Fruit fly (Drosophila melanogaster) whole organism, embryonic: ENCODE results near the gene Dph5.

Source experiments
- Asciz ChIP-seq: fragments of 200-800 bp; sonication (Bioruptor generic); optimal IDR thresholded peaks from 2 replicates; lab custom pipeline; 2017; ENCODE audit warnings: missing biosample characterization, mild to moderate bottlenecking, missing genetic modification characterization, missing genetic modification reagents
- CG10431 ChIP-seq: fragments of 200-800 bp; sonication (Bioruptor generic); optimal IDR thresholded peaks from 3 replicates; lab custom pipeline; 2018; ENCODE audit warnings: missing biosample characterization, mild to moderate bottlenecking, missing genetic modification characterization
- CG10565 ChIP-seq: fragments of 200-800 bp; sonication (Bioruptor generic); optimal IDR thresholded peaks from 3 replicates; lab custom pipeline; 2016; ENCODE audit warnings: missing biosample characterization, mild to moderate bottlenecking, missing genetic modification characterization
- CG10654 ChIP-seq: fragments of 200-800 bp; sonication (Bioruptor generic); optimal IDR thresholded peaks from 2 replicates; lab custom pipeline; 2016; ENCODE audit warnings: missing biosample characterization, missing genetic modification characterization
- CG11398 ChIP-seq: fragments of 200-800 bp; sonication (Bioruptor generic); optimal IDR thresholded peaks from 2 replicates; lab custom pipeline; 2016; ENCODE audit warnings: missing biosample characterization, missing genetic modification characterization
- CG11504 ChIP-seq: fragments of 200-800 bp; sonication (Bioruptor generic); optimal IDR thresholded peaks from 3 replicates; lab custom pipeline; 2019; ENCODE audit warnings: missing biosample characterization, mild to moderate bottlenecking, missing genetic modification characterization, moderate library complexity
- CG13624 ChIP-seq: fragments of 200-800 bp; sonication (Bioruptor generic); optimal IDR thresholded peaks from 2 replicates; lab custom pipeline; 2016; ENCODE audit warnings: missing biosample characterization, missing genetic modification characterization
- CG13894 ChIP-seq: fragments of 200-800 bp; sonication (Bioruptor generic); optimal IDR thresholded peaks from 3 replicates; lab custom pipeline; 2018; ENCODE audit warnings: missing biosample characterization, mild to moderate bottlenecking, missing genetic modification characterization, moderate library complexity
- CG14014 ChIP-seq: fragments of 200-800 bp; sonication (Bioruptor generic); IDR thresholded peaks from 2 replicates; pipeline ENCODE4 v1.3.6; 2022; ENCODE audit warnings: missing biosample characterization, missing genetic modification characterization
- CG14710 ChIP-seq: fragments of 200-800 bp; sonication (Bioruptor generic); optimal IDR thresholded peaks from 3 replicates; lab custom pipeline; 2019; ENCODE audit warnings: missing biosample characterization, mild to moderate bottlenecking, missing genetic modification characterization, moderate library complexity
- CG15011 ChIP-seq: fragments of 200-800 bp; sonication (Bioruptor generic); optimal IDR thresholded peaks from 3 replicates; lab custom pipeline; 2018; ENCODE audit warnings: missing biosample characterization, mild to moderate bottlenecking, missing genetic modification characterization
- CG17359 ChIP-seq: fragments of 200-800 bp; sonication (Bioruptor generic); optimal IDR thresholded peaks from 3 replicates; lab custom pipeline; 2018; ENCODE audit warnings: missing biosample characterization, mild to moderate bottlenecking, missing genetic modification characterization, moderate library complexity
- CG18764 ChIP-seq: fragments of 200-800 bp; sonication (Bioruptor generic); optimal IDR thresholded peaks from 3 replicates; lab custom pipeline; 2016; ENCODE audit warnings: missing biosample characterization, missing genetic modification characterization
- CG31365 ChIP-seq: fragments of 200-800 bp; sonication (Bioruptor generic); optimal IDR thresholded peaks from 2 replicates; lab custom pipeline; 2018; ENCODE audit warnings: missing biosample characterization, mild to moderate bottlenecking, missing genetic modification characterization
- CG6254 ChIP-seq: fragments of 200-800 bp; sonication (Bioruptor generic); optimal IDR thresholded peaks from 3 replicates; lab custom pipeline; 2017; ENCODE audit warnings: mild to moderate bottlenecking, missing biosample characterization, missing genetic modification reagents, missing genetic modification characterization
- CG6791 ChIP-seq: fragments of 200-800 bp; sonication (Bioruptor generic); IDR thresholded peaks from 3 replicates; pipeline ENCODE4 v1.3.6; 2022; ENCODE audit warnings: missing biosample characterization, missing genetic modification characterization; ENCODE audit not compliant: partially characterized antibody
- CG9932 ChIP-seq: fragments of 200-800 bp; sonication (Bioruptor generic); IDR thresholded peaks from 2 replicates; pipeline ENCODE4 v1.3.6; 2022; ENCODE audit warnings: missing biosample characterization, missing genetic modification characterization
- Doc3 ChIP-seq: fragments of 200-800 bp; sonication (Bioruptor generic); IDR thresholded peaks from 3 replicates; pipeline ENCODE4 v1.3.6; 2022; ENCODE audit warnings: missing biosample characterization, missing genetic modification characterization; ENCODE audit not compliant: partially characterized antibody
- Dref ChIP-seq: fragments of 200-800 bp; sonication (Bioruptor generic); IDR thresholded peaks from 2 replicates; pipeline ENCODE4 v1.3.6; 2022; ENCODE audit warnings: missing biosample characterization, missing genetic modification characterization
- E2f1 ChIP-seq: fragments of 200-800 bp; sonication (Bioruptor generic); IDR thresholded peaks from 2 replicates; pipeline ENCODE4 v1.3.6; 2022; ENCODE audit warnings: missing biosample characterization, missing genetic modification characterization
- Eip74EF ChIP-seq, 2 experiments: fragments of 200-800 bp in 1 of 2; fragments of >200 bp in 1 of 2; sonication (Bioruptor generic) in 1 of 2; optimal IDR thresholded peaks; 2 replicates each; lab custom pipeline; 2017 to 2019; ENCODE audit warnings: missing biosample characterization in 2 of 2, missing genetic modification characterization in 2 of 2, mild to moderate bottlenecking in 1 of 2, moderate library complexity in 1 of 2
- Ets65A ChIP-seq: fragments of 200-800 bp; sonication (Bioruptor generic); peaks from one replicate; lab custom pipeline; 2016; ENCODE audit warnings: missing biosample characterization, missing genetic modification characterization
- Ets97D ChIP-seq: fragments of 200-800 bp; sonication (Bioruptor generic); optimal IDR thresholded peaks from 3 replicates; lab custom pipeline; 2016; ENCODE audit warnings: missing biosample characterization, missing genetic modification characterization
- H2.0 ChIP-seq: fragments of 200-800 bp; sonication (Bioruptor generic); IDR thresholded peaks from 2 replicates; pipeline ENCODE4 v1.3.6; 2022; ENCODE audit warnings: missing biosample characterization, missing genetic modification characterization
- Lpt ChIP-seq: fragments of >200 bp; optimal IDR thresholded peaks from 2 replicates; lab custom pipeline; 2018; ENCODE audit warnings: missing biosample characterization, missing genetic modification characterization
- Sox100B ChIP-seq: fragments of 200-800 bp; sonication (Bioruptor generic); optimal IDR thresholded peaks from 3 replicates; lab custom pipeline; 2018; ENCODE audit warnings: missing biosample characterization, mild to moderate bottlenecking, missing genetic modification characterization
- Ssrp ChIP-seq: fragments of 200-800 bp; sonication (Bioruptor generic); optimal IDR thresholded peaks from 2 replicates; lab custom pipeline; 2018; ENCODE audit warnings: missing biosample characterization, mild to moderate bottlenecking, missing genetic modification characterization, moderate library complexity
- Xbp1 ChIP-seq: fragments of 200-800 bp; sonication (Bioruptor generic); optimal IDR thresholded peaks from 3 replicates; lab custom pipeline; 2016; ENCODE audit warnings: missing biosample characterization, mild to moderate bottlenecking, missing genetic modification characterization
- bowl ChIP-seq: fragments of 200-800 bp; sonication (Bioruptor generic); IDR thresholded peaks from 2 replicates; pipeline ENCODE4 v1.3.6; 2022; ENCODE audit warnings: missing biosample characterization, missing genetic modification characterization
- chinmo ChIP-seq: fragments of 200-800 bp; sonication (Bioruptor generic); IDR thresholded peaks from 4 replicates; pipeline ENCODE4 v1.3.6; 2022; ENCODE audit warnings: missing biosample characterization, missing genetic modification characterization; ENCODE audit not compliant: partially characterized antibody
- disco-r ChIP-seq: fragments of 200-800 bp; sonication (Bioruptor generic); optimal IDR thresholded peaks from 2 replicates; lab custom pipeline; 2016; ENCODE audit warnings: missing biosample characterization, missing genetic modification characterization
- dysf ChIP-seq: fragments of 200-800 bp; sonication (Bioruptor generic); IDR thresholded peaks from 3 replicates; pipeline ENCODE4 v1.3.6; 2022; ENCODE audit warnings: missing biosample characterization, missing genetic modification characterization
- gro ChIP-seq: fragments of 200-800 bp; sonication (Bioruptor generic); optimal IDR thresholded peaks from 2 replicates; lab custom pipeline; 2016; ENCODE audit warnings: missing biosample characterization, missing genetic modification characterization
- gt ChIP-seq: fragments of 200-800 bp; sonication (Bioruptor generic); IDR thresholded peaks from 2 replicates; pipeline ENCODE4 v1.3.6; 2022; ENCODE audit warnings: missing biosample characterization, missing genetic modification characterization
- hb ChIP-seq: fragments of 200-800 bp; sonication (Bioruptor generic); IDR thresholded peaks from 3 replicates; pipeline ENCODE4 v1.3.6; 2022; ENCODE audit warnings: missing biosample characterization, missing genetic modification characterization; ENCODE audit not compliant: partially characterized antibody
- hth ChIP-seq: fragments of >200 bp; optimal IDR thresholded peaks from 2 replicates; lab custom pipeline; 2017; ENCODE audit warnings: inconsistent platforms
- inv ChIP-seq: fragments of 200-800 bp; sonication (Bioruptor generic); IDR thresholded peaks from 2 replicates; pipeline ENCODE4 v1.3.6; 2022; ENCODE audit warnings: missing biosample characterization, missing genetic modification characterization; ENCODE audit not compliant: partially characterized antibody
- nerfin-1 ChIP-seq: fragments of 200-800 bp; sonication (Bioruptor generic); optimal IDR thresholded peaks from 3 replicates; lab custom pipeline; 2019; ENCODE audit warnings: missing biosample characterization, mild to moderate bottlenecking, missing genetic modification characterization, moderate library complexity
- oc ChIP-seq: fragments of 200-800 bp; sonication (Bioruptor generic); optimal IDR thresholded peaks from 2 replicates; lab custom pipeline; 2018; ENCODE audit warnings: missing biosample characterization, mild to moderate bottlenecking, missing genetic modification characterization, moderate library complexity
- pan ChIP-seq, 4 experiments: fragments of >200 bp in 3 of 4; fragments of 200-800 bp in 1 of 4; sonication (Bioruptor generic) in 1 of 4; optimal IDR thresholded peaks in 3 of 4; IDR thresholded peaks in 1 of 4; 2 replicates each; pipeline versions ENCODE4 v1.3.6 to Lab custom; 2017 to 2022; ENCODE audit warnings: missing biosample characterization in 2 of 4, missing genetic modification characterization in 2 of 4, mixed read lengths in 1 of 4
- pita ChIP-seq: fragments of 200-800 bp; sonication (Bioruptor generic); optimal IDR thresholded peaks from 2 replicates; lab custom pipeline; 2017; ENCODE audit warnings: missing biosample characterization, mild to moderate bottlenecking, missing genetic modification characterization
- salm ChIP-seq: fragments of 200-800 bp; sonication (Bioruptor generic); optimal IDR thresholded peaks from 2 replicates; lab custom pipeline; 2018; ENCODE audit warnings: missing biosample characterization, mild to moderate bottlenecking, missing genetic modification characterization
- sim ChIP-seq: fragments of 200-800 bp; sonication (Bioruptor generic); IDR thresholded peaks from 2 replicates; pipeline ENCODE4 v1.3.6; 2022; ENCODE audit warnings: missing biosample characterization, missing genetic modification characterization
- sima ChIP-seq: fragments of 200-800 bp; sonication (Bioruptor generic); optimal IDR thresholded peaks from 2 replicates; lab custom pipeline; 2016; ENCODE audit warnings: missing biosample characterization, missing genetic modification characterization
- toy ChIP-seq: fragments of 200-800 bp; sonication (Bioruptor generic); IDR thresholded peaks from 2 replicates; pipeline ENCODE4 v1.3.6; 2022; ENCODE audit warnings: missing biosample characterization, missing genetic modification characterization
- twi ChIP-seq: fragments of 200-800 bp; optimal IDR thresholded peaks from 2 replicates; lab custom pipeline; 2019; ENCODE audit warnings: missing biosample characterization, mild to moderate bottlenecking, missing genetic modification characterization, moderate library complexity
- wor ChIP-seq: fragments of 200-800 bp; sonication (Bioruptor generic); IDR thresholded peaks from 2 replicates; pipeline ENCODE4 v1.3.6; 2022; ENCODE audit warnings: missing biosample characterization, missing genetic modification characterization
- z ChIP-seq: fragments of 200-800 bp; sonication (Bioruptor generic); IDR thresholded peaks from 3 replicates; pipeline ENCODE4 v1.3.6; 2022; ENCODE audit warnings: missing biosample characterization, missing genetic modification characterization
- zfh1 ChIP-seq: fragments of 200-800 bp; sonication (Bioruptor generic); IDR thresholded peaks from 3 replicates; pipeline ENCODE4 v1.3.6; 2022; ENCODE audit warnings: missing biosample characterization, missing genetic modification characterization

Gene Dph5

DNA sequence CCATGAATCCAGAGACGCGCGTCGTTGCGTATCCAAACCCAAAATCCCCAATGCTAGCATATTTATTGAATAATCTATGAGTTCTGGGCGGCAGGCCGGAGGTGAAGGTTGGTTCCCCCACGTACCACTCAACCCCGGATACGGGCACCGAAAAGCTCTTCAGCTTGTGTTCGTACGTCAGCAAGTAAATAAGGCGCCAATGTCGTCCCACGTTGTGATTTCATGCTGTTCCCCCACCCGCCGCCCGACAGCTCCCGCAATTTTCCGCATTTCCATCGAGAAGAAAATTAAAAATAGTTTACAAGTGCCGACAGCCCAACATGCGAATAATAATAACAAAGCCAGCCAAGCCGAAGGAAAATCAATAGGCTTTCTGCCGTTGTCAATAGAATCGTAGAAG lies 15.7 kb upstream of the Dph5 start (continued):
- TF ChIP-seq sim (GFP tag; lab: Robert Waterston, UW) (no peak), Eip74EF (GFP tag; optimal IDR thresholded peaks at IDR 0.05; lab: Kevin White, UChicago) (no peak), gro (GFP tag; lab: Kevin White, UChicago) (no peak), Ssrp (tag; lab: Kevin White, UChicago) (no peak), chinmo (GFP tag; lab: Robert Waterston, UW) (0 out of 4 replicates have a peak, but pooled peaks have one; percentile 31), disco-r (GFP tag; lab: Kevin White, UChicago) (no peak), inv (GFP tag; lab: Robert Waterston, UW) (no peak), gt (GFP tag; lab: Robert Waterston, UW) (no peak), wor (no peak), CG6791 (no peak), Ets65A (peak; percentile 7), CG18764 (GFP tag; lab: Kevin White, UChicago) (no peak), nerfin-1 (tag; lab: Kevin White, UChicago) (no peak), pita (GFP tag; lab: Kevin White, UChicago) (no peak), CG13624 (GFP tag; lab: Kevin White, UChicago) (no peak), oc (no peak), Dref (GFP tag; lab: Robert Waterston, UW) (no peak), dysf (no peak), hth (no peak), CG11398 (GFP tag; lab: Kevin White, UChicago) (no peak), CG10565 (GFP tag; lab: Kevin White, UChicago) (no peak), hb (GFP tag; lab: Robert Waterston, UW) (0 out of 3 replicates have a peak, but pooled peaks have one; percentile 43), CG14014 (no peak), CG14710 (no peak)

DNA sequence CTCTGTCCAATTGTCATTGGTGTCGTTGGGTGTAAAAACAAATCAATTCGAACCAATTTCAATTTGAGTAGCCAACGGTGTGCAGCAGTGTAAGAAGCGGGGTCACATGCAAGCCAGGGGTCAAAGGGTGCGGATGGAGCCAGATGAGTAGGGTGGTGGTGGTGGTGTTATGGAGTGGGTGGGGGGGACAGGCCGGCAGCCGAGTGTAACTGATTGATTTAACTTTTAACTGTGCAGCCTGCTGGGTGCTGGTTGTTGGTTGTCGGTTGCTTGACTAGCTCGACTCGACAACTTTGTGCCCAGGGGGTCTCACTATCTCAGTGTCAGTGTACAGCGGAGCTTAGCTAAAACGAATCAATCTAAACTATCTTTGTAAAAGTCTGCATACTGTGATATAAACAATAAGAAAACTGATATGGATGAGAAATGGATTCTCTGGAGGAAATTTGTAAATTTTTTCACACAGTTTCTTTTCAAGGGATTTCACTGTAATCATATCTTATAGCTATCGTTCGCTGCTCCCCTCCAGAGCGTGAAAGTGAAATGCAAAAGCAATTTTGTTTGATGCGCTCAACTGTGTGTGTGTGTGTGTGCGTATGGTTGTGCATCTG lies 14.4 kb upstream of the Dph5 start:
- TF ChIP-seq twi (tag; lab: Kevin White, UChicago) (no peak), CG13624 (GFP tag; lab: Kevin White, UChicago) (peak; percentile 0), CG9932 (GFP tag; lab: Robert Waterston, UW) (peak; percentile 34; the same call in 1 of the 2 replicates), Asciz (GFP tag; lab: Kevin White, UChicago) (no peak), CG10654 (no peak), CG11398 (GFP tag; lab: Kevin White, UChicago) (no peak), CG6254 (GFP tag; lab: Kevin White, UChicago) (no peak), pan (optimal IDR thresholded peaks at IDR 0.05; lab: Kevin White, UChicago) (no peak), pan (GFP tag; optimal IDR thresholded peaks at IDR 0.05 in 1 of 2, IDR thresholded peaks at IDR 0.05 in 1 of 2) (peak in 1 of 2 experiments; percentile 76), sima (GFP tag; lab: Kevin White, UChicago) (no peak), CG15011 (GFP tag; lab: Kevin White, UChicago) (no peak), bowl (0 out of 2 replicates have a peak, but pooled peaks have one; percentile 10), toy (GFP tag; lab: Robert Waterston, UW) (no peak), CG17359 (tag; lab: Kevin White, UChicago) (no peak), Ets97D (GFP tag; lab: Kevin White, UChicago) (peak; percentile 13), CG31365 (tag; lab: Kevin White, UChicago) (peak; percentile 10), CG11504 (no peak), salm (peak; percentile 69), E2f1 (GFP tag; lab: Robert Waterston, UW) (peak; percentile 70), Xbp1 (GFP tag; lab: Kevin White, UChicago) (peak; percentile 78), CG13894 (tag; lab: Kevin White, UChicago) (no peak), z (GFP tag; lab: Robert Waterston, UW) (no peak), CG10431 (GFP tag; lab: Kevin White, UChicago) (no peak), Lpt (GFP tag; lab: Kevin White, UChicago) (no peak), wor (peak; percentile 69; the same call in 1 of the 2 replicates), Doc3 (GFP tag; lab: Robert Waterston, UW) (no peak), H2.0 (GFP tag; lab: Robert Waterston, UW) (peak; percentile 75), zfh1 (GFP tag; lab: Robert Waterston, UW) (peak; percentile 86), Sox100B (GFP tag; lab: Kevin White, UChicago) (no peak)
